Worm (Caenorhabditis elegans) whole organism, L1 larva: Measurements from ENCODE around the gene fbxa-133.
A peak's percentile ranks its signal among the peaks of the same experiment; 100 is the strongest.
"Not testable (repeated sequence)": the region's sequence is repeated elsewhere in the genome, so short reads cannot be mapped to it uniquely, and the experiment has no call there.

Source experiments
- C34B4.2 ChIP-seq: sonication (generic microtip); optimal IDR thresholded peaks from 2 replicates; lab custom pipeline; 2017; ENCODE audit warnings: mild to moderate bottlenecking, missing genetic modification characterization, missing compliant biosample characterization
- F16B12.6 ChIP-seq: fragments of 150-350 bp; optimal IDR thresholded peaks from 2 replicates; lab custom pipeline; 2014; ENCODE audit warnings: missing biosample characterization, missing genetic modification characterization
- Y116A8C.19 ChIP-seq: sonication (generic microtip); optimal IDR thresholded peaks from 2 replicates; lab custom pipeline; 2016; ENCODE audit warnings: missing compliant biosample characterization, missing genetic modification characterization, borderline replicate concordance
- aha-1 ChIP-seq: fragments of 150-350 bp; optimal IDR thresholded peaks from 2 replicates; lab custom pipeline; 2014; ENCODE audit warnings: missing biosample characterization, missing genetic modification characterization
- ama-1 ChIP-seq: fragments of 150-350 bp; optimal IDR thresholded peaks from 2 replicates; lab custom pipeline; 2014
- ceh-8 ChIP-seq: fragments of 200-800 bp; sonication (Bioruptor generic); optimal IDR thresholded peaks from 2 replicates; lab custom pipeline; 2018; ENCODE audit warnings: mild to moderate bottlenecking, missing genetic modification characterization, moderate library complexity, missing compliant biosample characterization
- ceh-82 ChIP-seq, 3 experiments: fragments of 150-350 bp in 1 of 3; sonication (generic microtip) in 2 of 3; optimal IDR thresholded peaks; 2 replicates each; lab custom pipeline; 2014 to 2017; ENCODE audit warnings: missing biosample characterization in 3 of 3, missing genetic modification characterization in 3 of 3
- ceh-90 ChIP-seq: sonication (generic microtip); optimal IDR thresholded peaks from 2 replicates; lab custom pipeline; 2016; ENCODE audit warnings: missing genetic modification characterization, missing compliant biosample characterization
- dpl-1 ChIP-seq, 3 experiments: fragments of 150-350 bp in 2 of 3; sonication (generic microtip) in 1 of 3; optimal IDR thresholded peaks; 2 replicates each; lab custom pipeline; 2014 to 2017; ENCODE audit warnings: missing biosample characterization in 3 of 3, missing genetic modification characterization in 3 of 3, missing genetic modification reagents in 3 of 3
- efl-1 ChIP-seq, 4 experiments: fragments of 150-350 bp; optimal IDR thresholded peaks in 3 of 4; peaks in 1 of 4; 1 replicate in 1 of 4; 2 replicates in 3 of 4; lab custom pipeline; 2014; ENCODE audit warnings: missing biosample characterization in 2 of 4, missing genetic modification characterization in 2 of 4, missing genetic modification reagents in 2 of 4
- egl-27 ChIP-seq, 2 experiments: fragments of 150-350 bp in 1 of 2; sonication (generic microtip); optimal IDR thresholded peaks; 3 replicates each; lab custom pipeline; 2017 to 2018; ENCODE audit warnings: missing biosample characterization in 2 of 2, missing genetic modification characterization in 2 of 2, missing genetic modification reagents in 2 of 2
- elt-2 ChIP-seq: sonication (generic microtip); optimal IDR thresholded peaks from 2 replicates; lab custom pipeline; 2016; ENCODE audit warnings: missing genetic modification characterization, mild to moderate bottlenecking, inconsistent platforms, missing compliant biosample characterization, missing genetic modification reagents
- fkh-10 ChIP-seq: sonication (generic microtip); optimal IDR thresholded peaks from 2 replicates; lab custom pipeline; 2017; ENCODE audit warnings: missing biosample characterization, missing genetic modification reagents, missing genetic modification characterization
- fkh-4 ChIP-seq: sonication (generic microtip); optimal IDR thresholded peaks from 2 replicates; lab custom pipeline; 2016; ENCODE audit warnings: missing compliant biosample characterization, missing genetic modification characterization, borderline replicate concordance
- lin-13 ChIP-seq: fragments of 150-350 bp; optimal IDR thresholded peaks from 2 replicates; lab custom pipeline; 2014; ENCODE audit warnings: missing biosample characterization, missing genetic modification reagents, missing genetic modification characterization
- lin-14 ChIP-seq: fragments of 200-800 bp; sonication (Bioruptor generic); optimal IDR thresholded peaks from 2 replicates; lab custom pipeline; 2018; ENCODE audit warnings: mild to moderate bottlenecking, missing genetic modification characterization, moderate library complexity, missing compliant biosample characterization
- lin-35 ChIP-seq, 2 experiments: fragments of 150-350 bp; optimal IDR thresholded peaks; 2 replicates each; lab custom pipeline; 2014; ENCODE audit warnings: missing biosample characterization in 2 of 2, missing genetic modification characterization in 2 of 2, missing genetic modification reagents in 2 of 2
- mep-1 ChIP-seq: fragments of 150-350 bp; optimal IDR thresholded peaks from 2 replicates; lab custom pipeline; 2014; ENCODE audit warnings: missing biosample characterization, missing genetic modification characterization
- nhr-12 ChIP-seq: sonication (generic microtip); optimal IDR thresholded peaks from 2 replicates; lab custom pipeline; 2017; ENCODE audit warnings: missing biosample characterization, missing genetic modification characterization
- nhr-19 ChIP-seq: fragments of 200-800 bp; sonication (Bioruptor generic); conservative IDR thresholded peaks from 2 replicates; pipeline ENCODE4 v1.3.6; 2022; ENCODE audit warnings: missing genetic modification characterization, missing compliant biosample characterization
- nhr-20 ChIP-seq: sonication (generic microtip); optimal IDR thresholded peaks from 2 replicates; lab custom pipeline; 2016; ENCODE audit warnings: mild to moderate bottlenecking, missing genetic modification characterization, missing compliant biosample characterization
- nhr-28 ChIP-seq: fragments of 150-350 bp; optimal IDR thresholded peaks from 2 replicates; lab custom pipeline; 2014; ENCODE audit warnings: missing biosample characterization, missing genetic modification characterization
- nhr-71 ChIP-seq: sonication (generic microtip); optimal IDR thresholded peaks from 2 replicates; lab custom pipeline; 2016; ENCODE audit warnings: mild to moderate bottlenecking, missing genetic modification characterization, moderate library complexity, missing compliant biosample characterization
- nhr-84 ChIP-seq: sonication (generic microtip); optimal IDR thresholded peaks from 2 replicates; lab custom pipeline; 2017; ENCODE audit warnings: missing biosample characterization, missing genetic modification characterization
- nhr-85 ChIP-seq: sonication (generic microtip); peaks from one replicate; lab custom pipeline; 2016; ENCODE audit warnings: missing genetic modification characterization, inconsistent platforms, missing compliant biosample characterization
- pag-3 ChIP-seq: sonication (generic microtip); optimal IDR thresholded peaks from 2 replicates; lab custom pipeline; 2017; ENCODE audit warnings: missing genetic modification characterization, mild to moderate bottlenecking, missing compliant biosample characterization, antibody characterized with exemption, borderline replicate concordance; ENCODE audit not compliant: insufficient read depth
- pqm-1 ChIP-seq: sonication (generic microtip); optimal IDR thresholded peaks from 3 replicates; lab custom pipeline; 2017; ENCODE audit warnings: missing biosample characterization, missing genetic modification characterization
- skn-1 ChIP-seq: fragments of 150-350 bp; optimal IDR thresholded peaks from 2 replicates; lab custom pipeline; 2014; ENCODE audit warnings: missing biosample characterization, missing genetic modification characterization
- snu-23 ChIP-seq: sonication (generic microtip); optimal IDR thresholded peaks from 2 replicates; lab custom pipeline; 2016; ENCODE audit warnings: missing genetic modification characterization, missing compliant biosample characterization
- unc-130 ChIP-seq: fragments of 150-350 bp; optimal IDR thresholded peaks from 2 replicates; lab custom pipeline; 2017; ENCODE audit warnings: missing biosample characterization, missing genetic modification characterization, inconsistent platforms
- unc-30 ChIP-seq: sonication (generic microtip); optimal IDR thresholded peaks from 2 replicates; lab custom pipeline; 2017; ENCODE audit warnings: missing biosample characterization, missing genetic modification characterization
- unc-62 ChIP-seq: fragments of 150-350 bp; optimal IDR thresholded peaks from 2 replicates; lab custom pipeline; 2014; ENCODE audit warnings: missing biosample characterization, missing genetic modification reagents, missing genetic modification characterization
- xbp-1 ChIP-seq: sonication (generic microtip); optimal IDR thresholded peaks from 2 replicates; lab custom pipeline; 2016; ENCODE audit warnings: missing genetic modification characterization, missing compliant biosample characterization

The fbxa-133 gene

DNA sequence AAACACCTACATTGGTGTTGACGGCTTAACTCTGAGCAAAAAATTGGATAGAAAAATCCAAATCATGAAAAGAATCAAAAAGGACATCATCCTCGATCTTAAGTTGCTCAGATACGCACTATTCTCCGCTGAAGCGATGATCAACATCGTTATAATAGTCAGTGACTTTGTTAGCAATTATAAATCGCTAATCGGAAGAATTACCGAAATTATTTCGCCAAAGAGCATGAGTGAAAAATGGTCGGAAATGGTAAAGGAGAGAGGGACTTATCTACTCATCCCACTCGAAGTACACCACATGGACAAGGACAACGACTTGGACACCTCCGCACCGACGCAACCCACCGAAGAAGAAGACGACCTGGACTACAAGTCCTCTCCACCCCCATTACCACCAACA is 4.6 kb upstream of the fbxa-133 start:
- TF ChIP-seq ceh-82 (tag; optimal IDR thresholded peaks at IDR 0.05; lab: Kevin White, UChicago) (no peak), efl-1 (optimal IDR thresholded peaks at IDR 0.05; lab: Kevin White, UChicago) (no peak), efl-1 (GFP tag; optimal IDR thresholded peaks at IDR 0.05 in 1 of 2; lab: Kevin White, UChicago) (peak in 1 of 2 experiments; percentile 63)

DNA sequence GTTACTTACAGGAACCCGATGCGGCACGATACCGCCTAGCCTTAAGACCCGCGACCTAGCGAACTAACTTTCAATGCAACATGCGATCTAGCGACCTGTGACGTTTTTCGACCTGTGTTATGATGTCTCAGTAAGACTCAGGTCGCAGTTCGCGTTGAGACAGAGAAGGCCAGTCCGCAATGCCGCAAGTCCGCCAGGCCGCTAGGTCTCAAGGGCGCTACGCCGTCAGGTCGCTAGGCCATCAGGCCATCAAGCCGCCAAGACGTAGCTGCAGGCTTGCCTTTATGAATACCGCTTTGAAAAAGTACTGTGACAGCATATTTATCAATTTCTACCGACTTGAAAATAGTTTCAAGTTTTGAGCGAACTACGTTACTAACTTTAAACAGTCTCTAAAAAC is 11.1 kb downstream of the fbxa-133 start:
- no peak for TF ChIP-seq nhr-19 (GFP tag; lab: Robert Waterston, UW)
- TF ChIP-seq F16B12.6 (tag; lab: Kevin White, UChicago), result no peak
- no peak for TF ChIP-seq nhr-12 (tag; lab: Kevin White, UChicago)
- no peak for TF ChIP-seq snu-23 (GFP tag; lab: Kevin White, UChicago)
- TF ChIP-seq nhr-85 (tag; lab: Kevin White, UChicago), result no peak
- TF ChIP-seq pag-3 (tag; lab: Kevin White, UChicago), result no peak
- no peak for TF ChIP-seq unc-62 (GFP tag; lab: Kevin White, UChicago)
- no peak for TF ChIP-seq nhr-84 (tag; lab: Kevin White, UChicago)

DNA sequence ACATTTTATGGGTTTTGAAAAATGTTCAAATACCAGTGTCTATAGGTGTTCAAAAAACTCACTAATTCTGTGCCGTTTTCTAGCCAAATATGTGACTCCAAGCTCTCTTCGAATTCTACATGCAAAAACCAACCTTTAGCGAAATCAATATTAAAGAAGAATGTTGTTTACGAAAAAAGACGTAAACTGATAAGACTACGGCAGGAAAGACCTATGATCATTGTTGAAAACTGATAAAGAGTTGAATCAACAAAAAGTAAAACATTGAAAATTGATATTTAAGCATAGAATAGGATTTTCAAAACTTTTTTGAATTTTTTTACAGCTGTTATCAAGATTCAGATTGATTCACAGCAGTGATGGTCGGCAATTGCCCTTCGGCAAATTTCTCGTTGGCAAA is 14.2 kb downstream of the fbxa-133 start, which contains the start of gene Y6G8.2:
TSS of gene Y6G8.2 (minus strand) at position 147 of the 400 bp plus-strand sequence.
- no peak for TF ChIP-seq mep-1 (tag; lab: Kevin White, UChicago)
- TF ChIP-seq nhr-71 (tag; lab: Kevin White, UChicago), result no peak
- TF ChIP-seq unc-130 (tag; lab: Kevin White, UChicago), result no peak
- peak; percentile 52 for TF ChIP-seq elt-2 (tag; lab: Kevin White, UChicago)
- no peak for TF ChIP-seq pqm-1 (tag; lab: Kevin White, UChicago)
- TF ChIP-seq aha-1, result no peak
- TF ChIP-seq xbp-1, result no peak

DNA sequence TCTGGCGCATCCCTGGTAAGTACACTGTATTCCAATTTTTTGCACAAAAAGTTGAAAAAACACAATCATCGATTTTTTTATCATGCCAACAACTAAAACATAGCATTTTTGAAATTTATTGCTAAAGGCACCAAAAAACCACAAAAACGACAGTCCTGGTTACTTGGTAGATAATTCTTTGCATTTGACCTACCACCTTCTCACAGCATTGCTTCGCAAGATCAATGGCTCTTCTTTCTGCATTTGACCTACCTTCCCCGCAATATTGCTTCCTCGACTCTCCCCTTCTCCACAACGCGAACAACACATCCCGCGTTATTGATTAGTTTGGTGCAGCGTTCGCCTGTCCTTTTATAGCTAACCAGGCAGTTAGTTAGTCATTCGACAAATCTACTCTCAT is 16.9 kb downstream of the fbxa-133 start, which contains the start of gene ztf-25:
TSS of gene ztf-25 (plus strand) at position 301 of the 400 bp plus-strand sequence.
- TF ChIP-seq lin-13 (GFP tag; lab: Kevin White, UChicago) (no peak), fkh-4 (tag; lab: Kevin White, UChicago) (no peak), aha-1 (no peak), nhr-20 (no peak), ama-1 (lab: Kevin White, UChicago) (no peak), dpl-1 (GFP tag; optimal IDR thresholded peaks at IDR 0.05; lab: Kevin White, UChicago) (no peak), lin-14 (GFP tag; lab: Kevin White, UChicago) (no peak), elt-2 (tag; lab: Kevin White, UChicago) (no peak), C34B4.2 (no peak), Y116A8C.19 (tag; lab: Kevin White, UChicago) (no peak), fkh-10 (GFP tag; lab: Kevin White, UChicago) (no peak), skn-1 (no peak), ceh-8 (GFP tag; lab: Kevin White, UChicago) (no peak), lin-35 (GFP tag; optimal IDR thresholded peaks at IDR 0.05; lab: Kevin White, UChicago) (no peak)

DNA sequence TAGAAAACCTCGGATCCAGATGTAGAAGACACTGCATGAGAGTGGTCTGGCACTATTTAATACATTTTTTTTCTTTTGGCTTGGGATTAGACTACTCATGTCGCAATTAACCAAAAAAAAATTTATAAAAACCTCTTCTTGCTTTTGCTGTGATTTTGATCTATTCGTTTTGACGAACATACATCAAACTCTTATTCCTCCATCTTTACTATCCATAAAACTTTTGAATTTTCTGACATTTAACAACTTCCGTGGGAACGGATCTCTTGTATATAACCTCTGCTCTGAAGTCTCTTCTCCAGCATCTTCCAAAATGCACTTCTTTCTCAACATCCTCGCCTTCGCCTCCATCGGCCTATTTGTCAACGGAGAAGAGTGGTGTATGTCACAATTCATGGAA is 21.5 kb downstream of the fbxa-133 start, which contains the start of gene Y6G8.16:
TSS of gene Y6G8.16 (plus strand) at position 301 of the 400 bp plus-strand sequence.
- TF ChIP-seq nhr-28 (tag; lab: Kevin White, UChicago); ceh-8 (GFP tag; lab: Kevin White, UChicago); nhr-20: not testable (repeated sequence)

DNA sequence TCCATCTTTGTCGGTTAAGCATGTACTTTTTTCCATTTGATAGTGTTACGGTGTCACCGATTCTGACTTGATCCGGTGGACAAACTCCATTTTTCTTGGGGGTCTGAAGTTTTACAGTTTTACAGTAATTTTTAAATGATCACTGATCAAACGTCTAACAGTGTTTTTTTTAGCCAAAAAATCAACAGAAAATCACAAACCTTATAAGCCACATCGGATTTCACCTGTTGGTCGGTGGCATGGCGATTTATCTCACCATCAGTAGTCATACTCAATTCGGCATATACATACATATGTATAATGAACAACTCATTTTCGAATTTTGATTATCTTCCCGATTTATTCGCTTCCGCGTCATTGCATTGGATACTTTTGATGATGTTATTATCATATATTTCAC is 23.2 kb downstream of the fbxa-133 start, which contains the start of gene srz-91:
TSS of gene srz-91 (plus strand) at position 301 of the 400 bp plus-strand sequence.
- TF ChIP-seq nhr-71 (tag; lab: Kevin White, UChicago) (no peak), ceh-90 (no peak), Y116A8C.19 (tag; lab: Kevin White, UChicago) (no peak), egl-27 (tag; optimal IDR thresholded peaks at IDR 0.05; lab: Kevin White, UChicago) (no peak), unc-30 (tag; lab: Kevin White, UChicago) (no peak)
